Fruit fly (Drosophila melanogaster) whole organism, adult: ENCODE results near the gene Or85f.

Source experiments
- CG12768 ChIP-seq: fragments of 200-800 bp; sonication (Bioruptor generic); optimal IDR thresholded peaks from 2 replicates; lab custom pipeline; 2017; ENCODE audit warnings: missing biosample characterization, missing genetic modification characterization, mild to moderate bottlenecking, moderate library complexity, missing genetic modification reagents
- CG14711 ChIP-seq: fragments of 200-800 bp; sonication (Bioruptor generic); optimal IDR thresholded peaks from 2 replicates; lab custom pipeline; 2018; ENCODE audit warnings: missing biosample characterization, mild to moderate bottlenecking, missing genetic modification characterization, moderate library complexity
- CG7101 ChIP-seq: fragments of 200-800 bp; sonication (Bioruptor generic); optimal IDR thresholded peaks from 2 replicates; lab custom pipeline; 2018; ENCODE audit warnings: missing biosample characterization, mild to moderate bottlenecking, missing genetic modification characterization, moderate library complexity
- Clk ChIP-seq: fragments of 200-800 bp; sonication (Bioruptor generic); optimal IDR thresholded peaks from 2 replicates; lab custom pipeline; 2017; ENCODE audit warnings: missing biosample characterization, missing genetic modification characterization
- Crg-1 ChIP-seq: fragments of 200-800 bp; sonication (Bioruptor generic); optimal IDR thresholded peaks from 2 replicates; lab custom pipeline; 2016; ENCODE audit warnings: missing biosample characterization, missing genetic modification characterization
- cnc ChIP-seq, 2 experiments: fragments of >200 bp; optimal IDR thresholded peaks; 2 replicates each; lab custom pipeline; 2017
- kay ChIP-seq: fragments of 200-800 bp; sonication (Bioruptor generic); peaks from one replicate; lab custom pipeline; 2016; ENCODE audit warnings: missing biosample characterization, missing genetic modification characterization, borderline replicate concordance
- ovo ChIP-seq: fragments of 200-800 bp; sonication (Bioruptor generic); optimal IDR thresholded peaks from 2 replicates; lab custom pipeline; 2016; ENCODE audit warnings: missing biosample characterization, missing genetic modification characterization
- pad ChIP-seq: fragments of 200-800 bp; sonication (Bioruptor generic); optimal IDR thresholded peaks from 3 replicates; lab custom pipeline; 2017; ENCODE audit warnings: missing biosample characterization, missing genetic modification characterization, mild to moderate bottlenecking, moderate library complexity, missing genetic modification reagents
- toe ChIP-seq: fragments of 200-800 bp; sonication (Bioruptor generic); optimal IDR thresholded peaks from 2 replicates; lab custom pipeline; 2016; ENCODE audit warnings: missing biosample characterization, missing genetic modification characterization

DNA sequence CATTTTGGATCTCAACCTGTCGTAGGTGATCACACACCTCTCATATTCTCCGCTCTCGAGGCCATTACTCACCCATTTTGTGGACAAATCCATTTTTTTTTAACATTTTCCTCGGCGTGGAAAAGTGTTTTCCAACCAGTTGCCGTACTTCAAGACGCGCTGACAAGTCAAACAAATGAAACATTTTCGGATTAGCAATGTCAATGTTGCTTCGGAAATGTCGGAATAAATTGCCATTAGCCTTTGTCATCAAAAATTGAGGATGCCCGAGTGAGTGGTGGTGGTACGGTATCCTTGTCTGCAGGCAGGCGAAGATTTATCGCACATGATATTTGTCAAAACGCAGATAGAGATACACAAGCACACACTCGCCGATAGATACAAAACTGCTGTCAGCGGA is 29.3 kb downstream of the Or85f start:
- no peak for TF ChIP-seq Clk
- TF ChIP-seq cnc (optimal IDR thresholded peaks at IDR 0.05; lab: Kevin White, UChicago): no peak
- TF ChIP-seq CG14711: no peak
- TF ChIP-seq Crg-1 (GFP tag; lab: Kevin White, UChicago): no peak
- TF ChIP-seq CG12768: no peak
- no peak for TF ChIP-seq ovo
- TF ChIP-seq kay (GFP tag; lab: Kevin White, UChicago): no peak
- no peak for TF ChIP-seq CG7101 (tag; lab: Kevin White, UChicago)
- no peak for TF ChIP-seq pad (GFP tag; lab: Kevin White, UChicago)
- no peak for TF ChIP-seq toe (GFP tag; lab: Kevin White, UChicago)
